Fruit fly (Drosophila melanogaster) whole organism, embryonic: Measurements from ENCODE around the gene Cyp4ac3.

Experiments used
- Adf1 ChIP-seq: fragments of 200-800 bp; sonication (Bioruptor generic); IDR thresholded peaks from 2 replicates; pipeline ENCODE4 v1.3.6; 2022; ENCODE audit warnings: missing biosample characterization, missing genetic modification characterization
- Atf-2 ChIP-seq: fragments of 200-800 bp; sonication (Bioruptor generic); optimal IDR thresholded peaks from 2 replicates; lab custom pipeline; 2016; ENCODE audit warnings: missing biosample characterization, missing genetic modification characterization
- B-H2 ChIP-seq: fragments of 200-800 bp; sonication (Bioruptor generic); optimal IDR thresholded peaks from 2 replicates; lab custom pipeline; 2018; ENCODE audit warnings: missing biosample characterization, mild to moderate bottlenecking, missing genetic modification characterization
- CG11093 ChIP-seq: fragments of 200-800 bp; sonication (Bioruptor generic); IDR thresholded peaks from 3 replicates; pipeline ENCODE4 v1.3.6; 2022; ENCODE audit warnings: missing biosample characterization, missing genetic modification characterization
- CG11723 ChIP-seq: fragments of 200-800 bp; sonication (Bioruptor generic); optimal IDR thresholded peaks from 2 replicates; lab custom pipeline; 2017; ENCODE audit warnings: missing biosample characterization, mild to moderate bottlenecking, missing genetic modification characterization
- CG13894 ChIP-seq: fragments of 200-800 bp; sonication (Bioruptor generic); optimal IDR thresholded peaks from 3 replicates; lab custom pipeline; 2018; ENCODE audit warnings: missing biosample characterization, mild to moderate bottlenecking, missing genetic modification characterization, moderate library complexity
- CG16813 ChIP-seq: fragments of 200-800 bp; sonication (Bioruptor generic); IDR thresholded peaks from 3 replicates; pipeline ENCODE4 v1.3.6; 2022; ENCODE audit warnings: missing biosample characterization, missing genetic modification characterization; ENCODE audit not compliant: partially characterized antibody
- CG17361 ChIP-seq: fragments of 200-800 bp; sonication (Bioruptor generic); IDR thresholded peaks from 3 replicates; pipeline ENCODE4 v1.3.6; 2022; ENCODE audit warnings: missing biosample characterization, missing genetic modification characterization
- CG2116 ChIP-seq: fragments of 200-800 bp; sonication (Bioruptor generic); optimal IDR thresholded peaks from 3 replicates; lab custom pipeline; 2018; ENCODE audit warnings: missing biosample characterization, mild to moderate bottlenecking, missing genetic modification characterization
- CG30020 ChIP-seq: fragments of 200-800 bp; optimal IDR thresholded peaks from 2 replicates; lab custom pipeline; 2019; ENCODE audit warnings: missing biosample characterization, mild to moderate bottlenecking, missing genetic modification characterization, moderate library complexity
- CG30403 ChIP-seq: fragments of 200-800 bp; sonication (Bioruptor generic); optimal IDR thresholded peaks from 3 replicates; lab custom pipeline; 2016; ENCODE audit warnings: missing biosample characterization, missing genetic modification characterization
- CG3847 ChIP-seq: fragments of 200-800 bp; sonication (Bioruptor generic); IDR thresholded peaks from 2 replicates; pipeline ENCODE4 v1.3.6; 2022; ENCODE audit warnings: missing biosample characterization, missing genetic modification characterization
- CG4360 ChIP-seq: fragments of 200-800 bp; sonication (Bioruptor generic); IDR thresholded peaks from 2 replicates; pipeline ENCODE4 v1.3.6; 2022; ENCODE audit warnings: missing biosample characterization, missing genetic modification characterization
- CG4707 ChIP-seq: fragments of 200-800 bp; sonication (Bioruptor generic); optimal IDR thresholded peaks from 2 replicates; lab custom pipeline; 2018; ENCODE audit warnings: missing biosample characterization, mild to moderate bottlenecking, missing genetic modification characterization, moderate library complexity
- CG5953 ChIP-seq: fragments of 200-800 bp; sonication (Bioruptor generic); IDR thresholded peaks from 2 replicates; pipeline ENCODE4 v1.3.6; 2022; ENCODE audit warnings: missing biosample characterization, missing genetic modification characterization
- CG6683 ChIP-seq: fragments of 200-800 bp; sonication (Bioruptor generic); optimal IDR thresholded peaks from 2 replicates; lab custom pipeline; 2017; ENCODE audit warnings: missing biosample characterization, mild to moderate bottlenecking, missing genetic modification characterization, missing genetic modification reagents
- CG6765 ChIP-seq: fragments of 200-800 bp; sonication (Bioruptor generic); optimal IDR thresholded peaks from 3 replicates; lab custom pipeline; 2017; ENCODE audit warnings: missing biosample characterization, mild to moderate bottlenecking, missing genetic modification characterization
- CG7745 ChIP-seq: fragments of 200-800 bp; sonication (Bioruptor generic); optimal IDR thresholded peaks from 2 replicates; lab custom pipeline; 2018; ENCODE audit warnings: missing biosample characterization, mild to moderate bottlenecking, missing genetic modification characterization, moderate library complexity
- CG8281 ChIP-seq: fragments of 200-800 bp; sonication (Bioruptor generic); optimal IDR thresholded peaks from 2 replicates; lab custom pipeline; 2018; ENCODE audit warnings: missing biosample characterization, mild to moderate bottlenecking, missing genetic modification characterization, moderate library complexity
- CG9609 ChIP-seq: fragments of 200-800 bp; sonication (Bioruptor generic); optimal IDR thresholded peaks from 3 replicates; lab custom pipeline; 2016; ENCODE audit warnings: missing biosample characterization, missing genetic modification characterization
- CG9797 ChIP-seq: fragments of 200-800 bp; sonication (Bioruptor generic); optimal IDR thresholded peaks from 3 replicates; lab custom pipeline; 2018; ENCODE audit warnings: missing biosample characterization, mild to moderate bottlenecking, missing genetic modification characterization
- D19B ChIP-seq: fragments of 200-800 bp; sonication (Bioruptor generic); optimal IDR thresholded peaks from 2 replicates; lab custom pipeline; 2017; ENCODE audit warnings: missing biosample characterization, mild to moderate bottlenecking, missing genetic modification characterization
- Deaf1 ChIP-seq: fragments of 200-800 bp; optimal IDR thresholded peaks from 3 replicates; lab custom pipeline; 2019; ENCODE audit warnings: missing biosample characterization, mild to moderate bottlenecking, missing genetic modification characterization, moderate library complexity
- E2f2 ChIP-seq: fragments of 200-800 bp; sonication (Bioruptor generic); IDR thresholded peaks from 2 replicates; pipeline ENCODE4 v1.3.6; 2022; ENCODE audit warnings: missing biosample characterization, missing genetic modification characterization
- HLH54F ChIP-seq: fragments of 200-800 bp; sonication (Bioruptor generic); optimal IDR thresholded peaks from 3 replicates; lab custom pipeline; 2016; ENCODE audit warnings: missing biosample characterization, missing genetic modification characterization
- Hey ChIP-seq: fragments of 200-800 bp; sonication (Bioruptor generic); optimal IDR thresholded peaks from 3 replicates; lab custom pipeline; 2018; ENCODE audit warnings: missing biosample characterization, mild to moderate bottlenecking, missing genetic modification characterization
- Lhr ChIP-seq: fragments of 200-800 bp; sonication (Bioruptor generic); optimal IDR thresholded peaks from 3 replicates; lab custom pipeline; 2017; ENCODE audit warnings: mild to moderate bottlenecking, missing biosample characterization, missing genetic modification reagents, missing genetic modification characterization
- Max ChIP-seq: fragments of 200-800 bp; sonication (Bioruptor generic); optimal IDR thresholded peaks from 2 replicates; lab custom pipeline; 2016; ENCODE audit warnings: missing biosample characterization, mild to moderate bottlenecking, missing genetic modification characterization
- PHDP ChIP-seq: fragments of 200-800 bp; sonication (Bioruptor generic); optimal IDR thresholded peaks from 3 replicates; lab custom pipeline; 2018; ENCODE audit warnings: missing biosample characterization, mild to moderate bottlenecking, missing genetic modification characterization, moderate library complexity
- Six4 ChIP-seq: fragments of 200-800 bp; sonication (Bioruptor generic); optimal IDR thresholded peaks from 2 replicates; lab custom pipeline; 2016; ENCODE audit warnings: missing biosample characterization, missing genetic modification characterization
- Sry-β ChIP-seq: fragments of 200-800 bp; sonication (Bioruptor generic); optimal IDR thresholded peaks from 2 replicates; lab custom pipeline; 2018; ENCODE audit warnings: missing biosample characterization, mild to moderate bottlenecking, missing genetic modification characterization, moderate library complexity
- Vsx1 ChIP-seq: fragments of 200-800 bp; sonication (Bioruptor generic); optimal IDR thresholded peaks from 2 replicates; lab custom pipeline; 2017; ENCODE audit warnings: missing biosample characterization, mild to moderate bottlenecking, missing genetic modification characterization, missing genetic modification reagents
- Xrp1 ChIP-seq: fragments of 200-800 bp; sonication (Bioruptor generic); IDR thresholded peaks from 2 replicates; pipeline ENCODE4 v1.3.6; 2022; ENCODE audit warnings: missing biosample characterization, missing genetic modification characterization
- aop ChIP-seq: fragments of 200-800 bp; sonication (Bioruptor generic); IDR thresholded peaks from 2 replicates; pipeline ENCODE4 v1.3.6; 2022; ENCODE audit warnings: missing biosample characterization, missing genetic modification characterization
- ase ChIP-seq: fragments of 200-800 bp; sonication (Bioruptor generic); IDR thresholded peaks from 3 replicates; pipeline ENCODE4 v1.3.6; 2022; ENCODE audit warnings: missing biosample characterization, missing genetic modification characterization
- crc ChIP-seq: fragments of 200-800 bp; sonication (Bioruptor generic); optimal IDR thresholded peaks from 2 replicates; lab custom pipeline; 2016; ENCODE audit warnings: missing biosample characterization, missing genetic modification characterization
- danr ChIP-seq: fragments of 200-800 bp; sonication (Bioruptor generic); IDR thresholded peaks from 2 replicates; pipeline ENCODE4 v1.3.6; 2022; ENCODE audit warnings: missing biosample characterization, missing genetic modification characterization
- disco-r ChIP-seq: fragments of 200-800 bp; sonication (Bioruptor generic); optimal IDR thresholded peaks from 2 replicates; lab custom pipeline; 2016; ENCODE audit warnings: missing biosample characterization, missing genetic modification characterization
- eyg ChIP-seq: fragments of 200-800 bp; sonication (Bioruptor generic); optimal IDR thresholded peaks from 3 replicates; lab custom pipeline; 2016; ENCODE audit warnings: missing biosample characterization, missing genetic modification characterization
- gem ChIP-seq: fragments of 200-800 bp; sonication (Bioruptor generic); optimal IDR thresholded peaks from 2 replicates; lab custom pipeline; 2019; ENCODE audit warnings: missing biosample characterization, mild to moderate bottlenecking, missing genetic modification characterization, moderate library complexity
- hbn ChIP-seq: fragments of 200-800 bp; sonication (Bioruptor generic); IDR thresholded peaks from 2 replicates; pipeline ENCODE4 v1.3.6; 2022; ENCODE audit warnings: missing biosample characterization, missing genetic modification characterization; ENCODE audit not compliant: partially characterized antibody
- jing ChIP-seq: fragments of 200-800 bp; sonication (Bioruptor generic); optimal IDR thresholded peaks from 2 replicates; lab custom pipeline; 2018; ENCODE audit warnings: missing biosample characterization, mild to moderate bottlenecking, missing genetic modification characterization
- lbe ChIP-seq: fragments of 200-800 bp; sonication (Bioruptor generic); optimal IDR thresholded peaks from 2 replicates; lab custom pipeline; 2016; ENCODE audit warnings: missing biosample characterization, mild to moderate bottlenecking, missing genetic modification characterization
- lmd ChIP-seq: fragments of 200-800 bp; sonication (Bioruptor generic); IDR thresholded peaks from 2 replicates; pipeline ENCODE4 v1.3.6; 2022; ENCODE audit warnings: missing biosample characterization, missing genetic modification characterization
- p53 ChIP-seq: fragments of 200-800 bp; sonication (Bioruptor generic); optimal IDR thresholded peaks from 2 replicates; lab custom pipeline; 2016; ENCODE audit warnings: missing biosample characterization, missing genetic modification characterization
- run ChIP-seq: fragments of 200-800 bp; sonication (Bioruptor generic); optimal IDR thresholded peaks from 3 replicates; lab custom pipeline; 2018; ENCODE audit warnings: missing biosample characterization, mild to moderate bottlenecking, missing genetic modification characterization
- sens-2 ChIP-seq: fragments of 200-800 bp; sonication (Bioruptor generic); IDR thresholded peaks from 2 replicates; pipeline ENCODE4 v1.3.6; 2022; ENCODE audit warnings: missing biosample characterization, missing genetic modification characterization
- sob ChIP-seq: fragments of 200-800 bp; sonication (Bioruptor generic); IDR thresholded peaks from 2 replicates; pipeline ENCODE4 v1.3.6; 2022; ENCODE audit warnings: missing biosample characterization, missing genetic modification characterization
- stc ChIP-seq: fragments of 200-800 bp; sonication (Bioruptor generic); IDR thresholded peaks from 2 replicates; pipeline ENCODE4 v1.3.6; 2022; ENCODE audit warnings: missing biosample characterization, missing genetic modification characterization
- vfl ChIP-seq: fragments of 200-800 bp; sonication (Bioruptor generic); optimal IDR thresholded peaks from 2 replicates; lab custom pipeline; 2016; ENCODE audit warnings: missing biosample characterization, missing genetic modification characterization
- wek ChIP-seq: fragments of 200-800 bp; sonication (Bioruptor generic); optimal IDR thresholded peaks from 3 replicates; lab custom pipeline; 2018; ENCODE audit warnings: missing biosample characterization, mild to moderate bottlenecking, missing genetic modification characterization, moderate library complexity

The Cyp4ac3 gene

dm6 chr2L:5242194-5242914 is 25.9 kb upstream of the Cyp4ac3 start:
- TF ChIP-seq CG5953 (GFP tag; lab: Robert Waterston, UW) (no peak), E2f2 (GFP tag; lab: Robert Waterston, UW) (peak; percentile 16; the same call in 1 of the 2 replicates), disco-r (no peak), danr (GFP tag; lab: Robert Waterston, UW) (no peak), gem (tag; lab: Kevin White, UChicago) (peak; percentile 55), CG6765 (GFP tag; lab: Kevin White, UChicago) (no peak), CG30403 (GFP tag; lab: Kevin White, UChicago) (peak; percentile 12), CG6683 (GFP tag; lab: Kevin White, UChicago) (no peak), Adf1 (GFP tag; lab: Robert Waterston, UW) (no peak), HLH54F (GFP tag; lab: Kevin White, UChicago) (no peak), CG11093 (no peak), CG3847 (GFP tag; lab: Robert Waterston, UW) (no peak), ase (GFP tag; lab: Robert Waterston, UW) (no peak), CG30020 (tag; lab: Kevin White, UChicago) (no peak), wek (GFP tag; lab: Kevin White, UChicago) (no peak), sob (0 out of 2 replicates have a peak, but pooled peaks have one; percentile 11), PHDP (tag; lab: Kevin White, UChicago) (peak; percentile 45), Vsx1 (GFP tag; lab: Kevin White, UChicago) (peak; percentile 12), stc (no peak), CG9609 (GFP tag; lab: Kevin White, UChicago) (no peak), D19B (GFP tag; lab: Kevin White, UChicago) (no peak), lmd (no peak), CG4707 (GFP tag; lab: Kevin White, UChicago) (no peak), CG7745 (tag; lab: Kevin White, UChicago) (no peak), Xrp1 (GFP tag; lab: Robert Waterston, UW) (no peak), hbn (no peak), Deaf1 (tag; lab: Kevin White, UChicago) (peak; percentile 48), sens-2 (GFP tag; lab: Robert Waterston, UW) (no peak), CG4360 (GFP tag; lab: Robert Waterston, UW) (no peak), CG17361 (GFP tag; lab: Robert Waterston, UW) (no peak), CG2116 (GFP tag; lab: Kevin White, UChicago) (no peak), CG9797 (GFP tag; lab: Kevin White, UChicago) (no peak), eyg (no peak), p53 (GFP tag; lab: Kevin White, UChicago) (no peak), Hey (tag; lab: Kevin White, UChicago) (no peak), vfl (no peak), run (no peak), CG13894 (no peak), CG16813 (GFP tag; lab: Robert Waterston, UW) (no peak), CG8281 (tag; lab: Kevin White, UChicago) (no peak), Max (GFP tag; lab: Kevin White, UChicago) (no peak), Atf-2 (no peak), lbe (GFP tag; lab: Kevin White, UChicago) (peak; percentile 28), B-H2 (GFP tag; lab: Kevin White, UChicago) (no peak), Lhr (GFP tag; lab: Kevin White, UChicago) (no peak), aop (GFP tag; lab: Robert Waterston, UW) (no peak), Six4 (GFP tag; lab: Kevin White, UChicago) (no peak), jing (no peak), crc (GFP tag; lab: Kevin White, UChicago) (no peak), Sry-β (GFP tag; lab: Kevin White, UChicago) (no peak), CG11723 (GFP tag; lab: Kevin White, UChicago) (no peak)
